Fruit fly (Drosophila melanogaster): ENCODE results near the gene CG9921.

The CG9921 gene

DNA sequence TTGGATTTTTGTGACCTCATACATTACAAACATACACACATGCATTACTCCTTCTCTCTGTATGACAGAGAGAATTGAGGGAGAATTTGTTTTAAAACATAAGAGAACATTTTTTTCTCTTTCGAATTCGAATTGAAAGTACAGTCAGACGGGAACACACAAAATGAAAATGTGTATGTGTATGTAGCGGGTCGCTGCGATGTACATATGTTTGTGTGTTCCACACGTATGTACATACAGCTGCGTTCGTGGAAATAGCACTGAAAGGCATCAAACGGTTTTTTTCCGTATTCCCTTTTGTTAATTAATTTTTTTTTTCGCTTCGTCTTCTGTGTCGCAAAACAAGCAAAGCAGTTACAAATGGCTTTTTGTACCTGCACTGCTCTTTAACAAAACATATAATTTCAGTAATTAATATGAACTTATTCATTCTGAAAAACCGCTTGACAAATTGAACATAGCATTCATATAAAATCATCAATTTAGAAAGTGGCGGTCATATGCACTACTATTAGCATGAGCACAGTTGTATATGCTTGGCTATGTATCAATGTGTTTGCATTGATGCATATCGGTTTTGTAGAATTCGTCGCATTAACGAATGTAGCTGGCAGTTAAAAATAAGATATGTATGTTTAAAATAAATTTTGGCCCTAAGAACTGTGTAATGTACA, 648 bp downstream of the CG9921 start (continued):
- TF ChIP-seq shn (GFP tag; optimal IDR thresholded peaks at IDR 0.05) (peak; percentile 94), chif (GFP tag; optimal IDR thresholded peaks at IDR 0.05) (peak; percentile 93 to 95), CG10147 (GFP tag; optimal IDR thresholded peaks at IDR 0.05) (peak; percentile 98), CG9609 (GFP tag; optimal IDR thresholded peaks at IDR 0.05) (peak; percentile 93), Med (GFP tag) (peak; percentile 99), Jarid2 (GFP tag; optimal IDR thresholded peaks at IDR 0.05) (peak; percentile 83), Asciz (GFP tag; optimal IDR thresholded peaks at IDR 0.05) (peak; percentile 94), Ptx1 (GFP tag; IDR thresholded peaks at IDR 0.05) (peak; percentile 93), Chrac-16 (GFP tag; optimal IDR thresholded peaks at IDR 0.05) (peak; percentile 91), CG16779 (GFP tag; IDR thresholded peaks at IDR 0.05) (0 out of 2 replicates have a peak, but pooled peaks have one; percentile 45), sima (GFP tag; optimal IDR thresholded peaks at IDR 0.05) (peak; percentile 93), CG8478 (optimal IDR thresholded peaks at IDR 0.05) (no peak), ttk (GFP tag; IDR thresholded peaks at IDR 0.05) (peak; percentile 90), ro (GFP tag; IDR thresholded peaks at IDR 0.05) (peak; percentile 82), fd102C (GFP tag; optimal IDR thresholded peaks at IDR 0.05) (peak; percentile 65), CG10654 (GFP tag; optimal IDR thresholded peaks at IDR 0.05) (peak; percentile 94), Dek (tag; optimal IDR thresholded peaks at IDR 0.05) (peak; percentile 96), gcm2 (GFP tag; optimal IDR thresholded peaks at IDR 0.05) (peak; percentile 86), CG2889 (GFP tag; IDR thresholded peaks at IDR 0.05) (peak; percentile 80), CG31224 (GFP tag; IDR thresholded peaks at IDR 0.05) (peak; percentile 88), CG2875 (GFP tag; optimal IDR thresholded peaks at IDR 0.05) (peak; percentile 90), CG18599 (GFP tag; optimal IDR thresholded peaks at IDR 0.05) (peak; percentile 97), tin (GFP tag; optimal IDR thresholded peaks at IDR 0.05) (peak; percentile 93), CG3065 (GFP tag; optimal IDR thresholded peaks at IDR 0.05) (peak; percentile 90)

DNA sequence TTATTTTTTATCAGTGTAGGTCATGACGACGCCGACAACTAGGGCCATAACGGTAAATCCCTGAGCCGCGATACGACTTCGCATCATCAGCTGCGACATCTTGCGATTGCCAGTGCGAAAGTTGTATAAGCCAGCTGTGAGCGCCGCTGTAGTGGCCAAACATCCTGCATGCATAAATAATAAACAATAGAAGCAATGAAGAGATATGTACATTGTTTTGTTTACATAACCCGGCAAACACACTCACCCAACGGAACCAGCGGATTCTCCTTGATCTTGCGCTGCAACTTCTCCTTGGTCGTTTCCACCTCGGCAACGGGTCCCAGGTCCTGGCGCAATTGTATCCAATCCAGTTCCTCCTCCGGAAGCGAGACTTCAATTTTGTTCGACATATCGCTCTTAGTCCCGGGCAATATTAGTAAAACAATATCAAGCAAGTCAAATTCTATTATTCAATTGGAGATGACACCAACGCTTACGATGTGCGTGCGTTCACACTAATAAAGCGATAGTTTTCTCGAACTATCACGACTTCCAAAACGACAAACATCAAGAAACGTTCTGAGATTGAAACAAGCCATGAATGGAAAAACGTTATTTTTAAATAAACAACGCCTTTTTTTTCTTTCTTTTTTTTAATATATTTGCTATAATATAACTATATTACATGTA, 1.7 kb downstream of the CG9921 start:
- no peak for TF ChIP-seq HHEX (GFP tag; optimal IDR thresholded peaks at IDR 0.05)
- 0 out of 2 replicates have a peak, but pooled peaks have one; percentile 10 for TF ChIP-seq CG1024 (GFP tag; IDR thresholded peaks at IDR 0.05)
- TF ChIP-seq CG7839 (tag; optimal IDR thresholded peaks at IDR 0.05): no peak
- TF ChIP-seq CG10543 (GFP tag; optimal IDR thresholded peaks at IDR 0.05): no peak
- no peak for TF ChIP-seq HmgZ (tag; optimal IDR thresholded peaks at IDR 0.05)
- TF ChIP-seq CG15011 (GFP tag; optimal IDR thresholded peaks at IDR 0.05): no peak
- TF ChIP-seq CG32772 (GFP tag; IDR thresholded peaks at IDR 0.05): no peak
- TF ChIP-seq CG4730 (GFP tag; IDR thresholded peaks at IDR 0.05): no peak
- no peak for TF ChIP-seq fd96Cb (tag; optimal IDR thresholded peaks at IDR 0.05)
- TF ChIP-seq CG9797 (GFP tag; optimal IDR thresholded peaks at IDR 0.05): peak; percentile 72
- TF ChIP-seq twi (tag; optimal IDR thresholded peaks at IDR 0.05): no peak
- no peak for TF ChIP-seq tx (GFP tag; optimal IDR thresholded peaks at IDR 0.05)
- 0 out of 3 replicates have a peak, but pooled peaks have one; percentile 19 for TF ChIP-seq Dbx (GFP tag; IDR thresholded peaks at IDR 0.05)
- TF ChIP-seq MESR4 (GFP tag; optimal IDR thresholded peaks at IDR 0.05): peak; percentile 63
- TF ChIP-seq Nf-YB (GFP tag; optimal IDR thresholded peaks at IDR 0.05): no peak
- TF ChIP-seq stwl (tag; optimal IDR thresholded peaks at IDR 0.05): peak; percentile 15
- TF ChIP-seq CG9876 (GFP tag; optimal IDR thresholded peaks at IDR 0.05): no peak
- TF ChIP-seq CG34376 (GFP tag; optimal IDR thresholded peaks at IDR 0.05): no peak
- TF ChIP-seq jigr1 (GFP tag; IDR thresholded peaks at IDR 0.05): peak; percentile 46; the same call in 1 of the 3 replicates
- no peak for TF ChIP-seq lilli (GFP tag; optimal IDR thresholded peaks at IDR 0.05)
- no peak for TF ChIP-seq repo (GFP tag; optimal IDR thresholded peaks at IDR 0.05)
- no peak for TF ChIP-seq Atf6 (GFP tag; IDR thresholded peaks at IDR 0.05)
- TF ChIP-seq dimm (GFP tag; IDR thresholded peaks at IDR 0.05): no peak
- no peak for TF ChIP-seq NfI (GFP tag; optimal IDR thresholded peaks at IDR 0.05)
- TF ChIP-seq eve (GFP tag; optimal IDR thresholded peaks at IDR 0.05): no peak
- TF ChIP-seq wor (GFP tag; IDR thresholded peaks at IDR 0.05): no peak
